Worm (Caenorhabditis elegans) whole organism, young adult: Measurements from ENCODE around the gene atg-7.

Experiments
- B0336.3 ChIP-seq: fragments of 200-800 bp; sonication (Bioruptor generic); IDR thresholded peaks from 2 replicates; pipeline ENCODE4 v1.3.6; 2022; ENCODE audit warnings: missing genetic modification characterization, missing compliant biosample characterization
- F22D6.2 ChIP-seq: sonication (generic microtip); optimal IDR thresholded peaks from 2 replicates; lab custom pipeline; 2016; ENCODE audit warnings: mild to moderate bottlenecking, missing genetic modification characterization, missing compliant biosample characterization
- F33H1.4 ChIP-seq: fragments of 200-800 bp; sonication (Bioruptor generic); IDR thresholded peaks from 2 replicates; pipeline ENCODE4 v1.3.6; 2022; ENCODE audit warnings: missing genetic modification reagents, missing genetic modification characterization, missing compliant biosample characterization
- F37B4.10 ChIP-seq: fragments of 200-800 bp; sonication (Bioruptor generic); IDR thresholded peaks from 2 replicates; pipeline ENCODE4 v1.3.6; 2022; ENCODE audit warnings: missing genetic modification characterization, missing compliant biosample characterization
- F39B2.1 ChIP-seq: fragments of 200-800 bp; sonication (Bioruptor generic); IDR thresholded peaks from 2 replicates; pipeline ENCODE4 v1.3.6; 2022; ENCODE audit warnings: missing genetic modification reagents, missing genetic modification characterization, missing compliant biosample characterization
- F49E8.2 ChIP-seq: sonication (generic microtip); optimal IDR thresholded peaks from 3 replicates; lab custom pipeline; 2017; ENCODE audit warnings: missing genetic modification characterization, mild to moderate bottlenecking, missing compliant biosample characterization, antibody characterized with exemption, moderate library complexity; ENCODE audit not compliant: insufficient read depth
- K11D2.4 ChIP-seq: fragments of 200-800 bp; sonication (Bioruptor generic); IDR thresholded peaks from 2 replicates; pipeline ENCODE4 v1.3.6; 2022; ENCODE audit warnings: missing genetic modification reagents, missing genetic modification characterization, missing compliant biosample characterization
- T07F8.4 ChIP-seq: sonication (generic microtip); optimal IDR thresholded peaks from 2 replicates; lab custom pipeline; 2016; ENCODE audit warnings: mild to moderate bottlenecking, missing genetic modification characterization, moderate library complexity, missing compliant biosample characterization
- Y53F4B.3 ChIP-seq: fragments of 200-800 bp; sonication (Bioruptor generic); IDR thresholded peaks from 2 replicates; pipeline ENCODE4 v1.3.6; 2022; ENCODE audit warnings: missing genetic modification reagents, missing genetic modification characterization, missing compliant biosample characterization
- Y53G8AR.9 ChIP-seq: fragments of 200-800 bp; sonication (Bioruptor generic); conservative IDR thresholded peaks from 2 replicates; pipeline ENCODE4 v1.3.6; 2022; ENCODE audit warnings: missing genetic modification reagents, missing genetic modification characterization, missing compliant biosample characterization
- Y95B8A.8 ChIP-seq: fragments of 200-800 bp; sonication (Bioruptor generic); IDR thresholded peaks from 2 replicates; pipeline ENCODE4 v1.3.6; 2022; ENCODE audit warnings: missing genetic modification reagents, missing genetic modification characterization, missing compliant biosample characterization
- akir-1 ChIP-seq: fragments of 200-800 bp; sonication (Bioruptor generic); optimal IDR thresholded peaks from 2 replicates; lab custom pipeline; 2018; ENCODE audit warnings: mild to moderate bottlenecking, missing genetic modification characterization, moderate library complexity, missing compliant biosample characterization
- aptf-2 ChIP-seq: fragments of 200-800 bp; sonication (Bioruptor generic); conservative IDR thresholded peaks from 2 replicates; pipeline ENCODE4 v1.3.6; 2022; ENCODE audit warnings: missing genetic modification reagents, missing genetic modification characterization, missing compliant biosample characterization
- aptf-3 ChIP-seq: fragments of 200-800 bp; sonication (Bioruptor generic); IDR thresholded peaks from 2 replicates; pipeline ENCODE4 v1.3.6; 2022; ENCODE audit warnings: missing genetic modification characterization, missing compliant biosample characterization
- atf-7 ChIP-seq: sonication (generic microtip); optimal IDR thresholded peaks from 2 replicates; lab custom pipeline; 2017; ENCODE audit warnings: mild to moderate bottlenecking, missing genetic modification characterization, missing compliant biosample characterization
- athp-1 ChIP-seq: sonication (generic microtip); optimal IDR thresholded peaks from 2 replicates; lab custom pipeline; 2017; ENCODE audit warnings: mild to moderate bottlenecking, missing genetic modification characterization, missing compliant biosample characterization
- cebp-2 ChIP-seq: fragments of 200-800 bp; sonication (Bioruptor generic); IDR thresholded peaks from 2 replicates; pipeline ENCODE4 v1.3.6; 2022; ENCODE audit warnings: missing genetic modification characterization, missing compliant biosample characterization
- ceh-27 ChIP-seq: fragments of 200-800 bp; sonication (Bioruptor generic); optimal IDR thresholded peaks from 2 replicates; lab custom pipeline; 2018; ENCODE audit warnings: mild to moderate bottlenecking, missing genetic modification characterization, moderate library complexity, missing compliant biosample characterization
- ceh-40 ChIP-seq: fragments of 200-800 bp; sonication (Bioruptor generic); IDR thresholded peaks from 2 replicates; pipeline ENCODE4 v1.3.6; 2022; ENCODE audit warnings: missing genetic modification characterization, missing compliant biosample characterization
- ceh-79 ChIP-seq: sonication (generic microtip); optimal IDR thresholded peaks from 2 replicates; lab custom pipeline; 2017; ENCODE audit warnings: mild to moderate bottlenecking, missing genetic modification characterization, missing compliant biosample characterization
- chd-7 ChIP-seq: sonication (generic microtip); optimal IDR thresholded peaks from 2 replicates; lab custom pipeline; 2016; ENCODE audit warnings: mild to moderate bottlenecking, missing genetic modification characterization, moderate library complexity, missing compliant biosample characterization
- dpl-1 ChIP-seq: fragments of 150-350 bp; optimal IDR thresholded peaks from 2 replicates; lab custom pipeline; 2014; ENCODE audit warnings: missing biosample characterization, missing genetic modification reagents, missing genetic modification characterization
- egl-44 ChIP-seq: fragments of 200-800 bp; sonication (Bioruptor generic); IDR thresholded peaks from 2 replicates; pipeline ENCODE4 v1.3.6; 2022; ENCODE audit warnings: missing genetic modification reagents, missing genetic modification characterization, missing compliant biosample characterization
- ekl-4 ChIP-seq: fragments of 200-800 bp; sonication (Bioruptor generic); IDR thresholded peaks from 2 replicates; pipeline ENCODE4 v1.3.6; 2022; ENCODE audit warnings: missing genetic modification reagents, missing genetic modification characterization, missing compliant biosample characterization
- fkh-3 ChIP-seq: sonication (generic microtip); optimal IDR thresholded peaks from 2 replicates; lab custom pipeline; 2016; ENCODE audit warnings: mild to moderate bottlenecking, missing genetic modification characterization, missing compliant biosample characterization
- hsf-1 ChIP-seq: fragments of 200-800 bp; sonication (Bioruptor generic); IDR thresholded peaks from 2 replicates; pipeline ENCODE4 v1.3.6; 2022; ENCODE audit warnings: missing genetic modification reagents, missing genetic modification characterization, missing compliant biosample characterization
- lin-40 ChIP-seq: sonication (generic microtip); optimal IDR thresholded peaks from 2 replicates; lab custom pipeline; 2016; ENCODE audit warnings: missing genetic modification characterization, mild to moderate bottlenecking, missing compliant biosample characterization, missing genotype, missing genetic modification reagents
- lir-1 ChIP-seq: fragments of 200-800 bp; sonication (Bioruptor generic); conservative IDR thresholded peaks from 2 replicates; pipeline ENCODE4 v1.3.6; 2022; ENCODE audit warnings: missing genetic modification reagents, missing genetic modification characterization, missing compliant biosample characterization
- madf-6 ChIP-seq: fragments of 200-800 bp; sonication (Bioruptor generic); IDR thresholded peaks from 2 replicates; pipeline ENCODE4 v1.3.6; 2022; ENCODE audit warnings: missing genetic modification reagents, missing genetic modification characterization, missing compliant biosample characterization
- mel-28 ChIP-seq: sonication (generic microtip); optimal IDR thresholded peaks from 2 replicates; lab custom pipeline; 2016; ENCODE audit warnings: borderline replicate concordance, mild to moderate bottlenecking, missing genetic modification characterization, missing compliant biosample characterization
- mes-4 ChIP-seq: sonication (generic microtip); optimal IDR thresholded peaks from 2 replicates; lab custom pipeline; 2016; ENCODE audit warnings: missing genotype, missing genetic modification characterization, missing compliant biosample characterization
- nfyb-1 ChIP-seq: fragments of 200-800 bp; sonication (Bioruptor generic); IDR thresholded peaks from 2 replicates; pipeline ENCODE4 v1.3.6; 2022; ENCODE audit warnings: missing genetic modification reagents, missing genetic modification characterization, missing compliant biosample characterization
- nhr-179 ChIP-seq: sonication (generic microtip); optimal IDR thresholded peaks from 2 replicates; lab custom pipeline; 2016; ENCODE audit warnings: mild to moderate bottlenecking, missing genetic modification characterization, missing compliant biosample characterization
- nhr-80 ChIP-seq: sonication (generic microtip); optimal IDR thresholded peaks from 2 replicates; lab custom pipeline; 2016; ENCODE audit warnings: missing genetic modification characterization, missing compliant biosample characterization
- rec-8 ChIP-seq, 2 experiments: sonication (generic microtip); optimal IDR thresholded peaks; 2 replicates each; lab custom pipeline; 2016; ENCODE audit warnings: mild to moderate bottlenecking in 2 of 2, missing genetic modification characterization in 2 of 2, missing genetic modification reagents in 2 of 2, missing genotype in 2 of 2, missing biosample characterization in 1 of 2, missing compliant biosample characterization in 1 of 2, moderate library complexity in 1 of 2
- sea-2 ChIP-seq: fragments of 200-800 bp; sonication (Bioruptor generic); IDR thresholded peaks from 2 replicates; pipeline ENCODE4 v1.3.6; 2022; ENCODE audit warnings: missing genetic modification characterization, missing compliant biosample characterization
- tbp1 ChIP-seq: fragments of 200-800 bp; sonication (Bioruptor generic); optimal IDR thresholded peaks from 2 replicates; lab custom pipeline; 2018; ENCODE audit warnings: mild to moderate bottlenecking, missing genetic modification characterization, missing compliant biosample characterization
- zim-3 ChIP-seq: sonication (generic microtip); optimal IDR thresholded peaks from 2 replicates; lab custom pipeline; 2017; ENCODE audit warnings: mild to moderate bottlenecking, missing genetic modification characterization, moderate library complexity, missing compliant biosample characterization
- ztf-18 ChIP-seq: sonication (generic microtip); optimal IDR thresholded peaks from 2 replicates; lab custom pipeline; 2016; ENCODE audit warnings: missing genotype, mild to moderate bottlenecking, missing genetic modification characterization, missing compliant biosample characterization
- ztf-3 ChIP-seq: fragments of 200-800 bp; sonication (Bioruptor generic); optimal IDR thresholded peaks from 2 replicates; lab custom pipeline; 2018; ENCODE audit warnings: mild to moderate bottlenecking, missing genetic modification characterization, missing compliant biosample characterization

Gene atg-7

ce11 chrIV:11038218-11038617 lies 42.6 kb downstream of the atg-7 start (continued):
- TF ChIP-seq rec-8 (tag; optimal IDR thresholded peaks at IDR 0.05; lab: Kevin White, UChicago) = no peak
- no peak for TF ChIP-seq mes-4 (tag; lab: Kevin White, UChicago)
- no peak for TF ChIP-seq Y53F4B.3 (GFP tag; lab: Robert Waterston, UW)
- no peak for TF ChIP-seq aptf-2 (GFP tag; lab: Robert Waterston, UW)
- TF ChIP-seq K11D2.4 (GFP tag; lab: Robert Waterston, UW) = no peak
- TF ChIP-seq F37B4.10 = no peak
- no peak for TF ChIP-seq fkh-3 (tag; lab: Kevin White, UChicago)
- TF ChIP-seq zim-3 (tag; lab: Kevin White, UChicago) = no peak
- no peak for TF ChIP-seq dpl-1
- TF ChIP-seq aptf-3 (GFP tag; lab: Robert Waterston, UW) = no peak
- no peak for TF ChIP-seq sea-2 (GFP tag; lab: Robert Waterston, UW)
- no peak for TF ChIP-seq akir-1
- TF ChIP-seq chd-7 = no peak
- no peak for TF ChIP-seq Y53G8AR.9
- no peak for TF ChIP-seq F49E8.2 (tag; lab: Kevin White, UChicago)
- TF ChIP-seq lin-40 (tag; lab: Kevin White, UChicago) = no peak
- TF ChIP-seq ceh-79 (tag; lab: Kevin White, UChicago) = no peak
- no peak for TF ChIP-seq nfyb-1 (GFP tag; lab: Robert Waterston, UW)
- TF ChIP-seq ceh-27 (GFP tag; lab: Kevin White, UChicago) = no peak
- no peak for TF ChIP-seq egl-44 (GFP tag; lab: Robert Waterston, UW)
- no peak for TF ChIP-seq nhr-179
- TF ChIP-seq F33H1.4 (GFP tag; lab: Robert Waterston, UW) = peak; percentile 78
- TF ChIP-seq cebp-2 = no peak
- no peak for TF ChIP-seq Y95B8A.8
- no peak for TF ChIP-seq ztf-3
- TF ChIP-seq ceh-40 = no peak
- no peak for TF ChIP-seq ekl-4 (GFP tag; lab: Robert Waterston, UW)
- TF ChIP-seq F39B2.1 (GFP tag; lab: Robert Waterston, UW) = no peak
- TF ChIP-seq, all 124 proteins: peak for 5

- no peak for TF ChIP-seq lir-1
- TF ChIP-seq F22D6.2 (tag; lab: Kevin White, UChicago) = no peak
- no peak for TF ChIP-seq T07F8.4 (tag; lab: Kevin White, UChicago)
- TF ChIP-seq ekl-4 (GFP tag; lab: Robert Waterston, UW) = 0 out of 2 replicates have a peak, but pooled peaks have one; percentile 16
- TF ChIP-seq mel-28 = no peak
- TF ChIP-seq ztf-18 (tag; lab: Kevin White, UChicago) = peak; percentile 7
- TF ChIP-seq F49E8.2 (tag; lab: Kevin White, UChicago) = peak; percentile 24
- peak; percentile 71 for TF ChIP-seq B0336.3 (GFP tag; lab: Robert Waterston, UW)
- TF ChIP-seq madf-6 = peak; percentile 52; the same call in 1 of the 2 replicates
- peak; percentile 7 for TF ChIP-seq tbp1 (GFP tag; lab: Kevin White, UChicago)
- TF ChIP-seq atf-7 (tag; lab: Kevin White, UChicago) = peak; percentile 16
- no peak for TF ChIP-seq egl-44 (GFP tag; lab: Robert Waterston, UW)
- peak; percentile 67 for TF ChIP-seq nhr-80
- peak; percentile 16 for TF ChIP-seq athp-1 (tag; lab: Kevin White, UChicago)
- TF ChIP-seq Y53G8AR.9 = peak; percentile 71
- TF ChIP-seq hsf-1 (GFP tag; lab: Robert Waterston, UW) = peak; percentile 35; the same call in 1 of the 2 replicates
- TF ChIP-seq, all 124 proteins: peak for 11
Measured at ce11 chrIV:11037118-11037719, 43.6 kb downstream of the atg-7 start.
